Fruit fly (Drosophila melanogaster): ENCODE results near the gene parvin.

dm6 chrX:19772002-19772622 lies 26.3 kb downstream of the parvin start:
- TF ChIP-seq CG8478 (optimal IDR thresholded peaks at IDR 0.05) (no peak), psq (optimal IDR thresholded peaks at IDR 0.05) (no peak), usp (GFP tag; optimal IDR thresholded peaks at IDR 0.05) (no peak)

Data from whole organism.